Fruit fly (Drosophila melanogaster): ENCODE results near the gene Usp30.

dm6 chrX:5896809-5897700 lies 17.5 kb upstream of the Usp30 start:
- peak; percentile 44 for TF ChIP-seq dsx (GFP tag; optimal IDR thresholded peaks at IDR 0.05; ENCODE audit: poor library complexity, severe bottlenecking)
- TF ChIP-seq pdm3 (GFP tag; optimal IDR thresholded peaks at IDR 0.05), result peak; percentile 71
